Fruit fly (Drosophila melanogaster) whole organism, pupa: ENCODE results near the gene CG43064.

Source experiments
- CG10348 ChIP-seq: fragments of 200-800 bp; sonication (Bioruptor generic); IDR thresholded peaks from 2 replicates; pipeline ENCODE4 v1.3.6; 2022; ENCODE audit warnings: missing biosample characterization, missing genetic modification characterization
- CG12605 ChIP-seq: fragments of 200-800 bp; sonication (Bioruptor generic); IDR thresholded peaks from 2 replicates; pipeline ENCODE4 v1.3.6; 2022; ENCODE audit warnings: missing biosample characterization, missing genetic modification characterization
- CG13204 ChIP-seq: fragments of 200-800 bp; sonication (Bioruptor generic); optimal IDR thresholded peaks from 2 replicates; lab custom pipeline; 2018; ENCODE audit warnings: missing biosample characterization, mild to moderate bottlenecking, missing genetic modification characterization, moderate library complexity
- CG14655 ChIP-seq: fragments of 200-800 bp; sonication (Bioruptor generic); optimal IDR thresholded peaks from 3 replicates; lab custom pipeline; 2017; ENCODE audit warnings: mild to moderate bottlenecking, missing biosample characterization, missing genetic modification reagents, missing genetic modification characterization
- CG15710 ChIP-seq: fragments of 200-800 bp; sonication (Bioruptor generic); optimal IDR thresholded peaks from 2 replicates; lab custom pipeline; 2018; ENCODE audit warnings: missing biosample characterization, mild to moderate bottlenecking, missing genetic modification characterization, moderate library complexity
- CG17806 ChIP-seq: fragments of 200-800 bp; sonication (Bioruptor generic); optimal IDR thresholded peaks from 2 replicates; lab custom pipeline; 2018; ENCODE audit warnings: missing biosample characterization, mild to moderate bottlenecking, missing genetic modification characterization, moderate library complexity
- CG32121 ChIP-seq: fragments of 200-800 bp; sonication (Bioruptor generic); IDR thresholded peaks from 2 replicates; pipeline ENCODE4 v1.3.6; 2022; ENCODE audit warnings: missing biosample characterization, missing genetic modification characterization
- CG34367 ChIP-seq: fragments of 200-800 bp; sonication (Bioruptor generic); optimal IDR thresholded peaks from 2 replicates; lab custom pipeline; 2018; ENCODE audit warnings: missing biosample characterization, mild to moderate bottlenecking, missing genetic modification characterization
- CG4496 ChIP-seq: fragments of 200-800 bp; sonication (Bioruptor generic); IDR thresholded peaks from 3 replicates; pipeline ENCODE4 v1.3.6; 2022; ENCODE audit warnings: missing biosample characterization, missing genetic modification characterization
- CG8159 ChIP-seq: fragments of 200-800 bp; sonication (Bioruptor generic); optimal IDR thresholded peaks from 3 replicates; lab custom pipeline; 2018; ENCODE audit warnings: missing biosample characterization, mild to moderate bottlenecking, missing genetic modification characterization, moderate library complexity
- CG8301 ChIP-seq: fragments of 200-800 bp; sonication (Bioruptor generic); optimal IDR thresholded peaks from 2 replicates; lab custom pipeline; 2018; ENCODE audit warnings: missing biosample characterization, mild to moderate bottlenecking, missing genetic modification characterization
- CG9948 ChIP-seq: fragments of 200-800 bp; sonication (Bioruptor generic); optimal IDR thresholded peaks from 2 replicates; lab custom pipeline; 2018; ENCODE audit warnings: missing biosample characterization, mild to moderate bottlenecking, missing genetic modification characterization, moderate library complexity
- D1 ChIP-seq: fragments of 200-800 bp; sonication (Bioruptor generic); optimal IDR thresholded peaks from 2 replicates; lab custom pipeline; 2018; ENCODE audit warnings: missing biosample characterization, mild to moderate bottlenecking, missing genetic modification characterization, moderate library complexity
- EcR ChIP-seq: fragments of 200-800 bp; sonication (Bioruptor generic); optimal IDR thresholded peaks from 3 replicates; lab custom pipeline; 2019; ENCODE audit warnings: missing biosample characterization, missing genetic modification characterization, mild to moderate bottlenecking, moderate library complexity, missing genetic modification reagents
- Ets98B ChIP-seq: fragments of 200-800 bp; sonication (Bioruptor generic); IDR thresholded peaks from 2 replicates; pipeline ENCODE4 v1.3.6; 2022; ENCODE audit warnings: missing biosample characterization, missing genetic modification characterization
- Pif1A ChIP-seq: fragments of 200-800 bp; sonication (Bioruptor generic); optimal IDR thresholded peaks from 3 replicates; lab custom pipeline; 2016; ENCODE audit warnings: missing biosample characterization, missing genetic modification characterization
- Pif1B ChIP-seq: fragments of 200-800 bp; sonication (Bioruptor generic); optimal IDR thresholded peaks from 3 replicates; lab custom pipeline; 2016; ENCODE audit warnings: missing biosample characterization, missing genetic modification characterization
- Snoo ChIP-seq: fragments of 200-800 bp; sonication (Bioruptor generic); optimal IDR thresholded peaks from 3 replicates; lab custom pipeline; 2017; ENCODE audit warnings: missing biosample characterization, mild to moderate bottlenecking, missing genetic modification characterization, inconsistent platforms
- fd96Ca ChIP-seq: fragments of 200-800 bp; sonication (Bioruptor generic); IDR thresholded peaks from 3 replicates; pipeline ENCODE4 v1.3.6; 2022; ENCODE audit warnings: missing biosample characterization, missing genetic modification characterization
- gl ChIP-seq: fragments of 200-800 bp; sonication (Bioruptor generic); optimal IDR thresholded peaks from 2 replicates; lab custom pipeline; 2018; ENCODE audit warnings: missing biosample characterization, mild to moderate bottlenecking, missing genetic modification characterization
- rn ChIP-seq: fragments of 200-800 bp; sonication (Bioruptor generic); IDR thresholded peaks from 2 replicates; pipeline ENCODE4 v1.3.6; 2022; ENCODE audit warnings: missing biosample characterization, missing genetic modification characterization

The CG43064 gene

DNA sequence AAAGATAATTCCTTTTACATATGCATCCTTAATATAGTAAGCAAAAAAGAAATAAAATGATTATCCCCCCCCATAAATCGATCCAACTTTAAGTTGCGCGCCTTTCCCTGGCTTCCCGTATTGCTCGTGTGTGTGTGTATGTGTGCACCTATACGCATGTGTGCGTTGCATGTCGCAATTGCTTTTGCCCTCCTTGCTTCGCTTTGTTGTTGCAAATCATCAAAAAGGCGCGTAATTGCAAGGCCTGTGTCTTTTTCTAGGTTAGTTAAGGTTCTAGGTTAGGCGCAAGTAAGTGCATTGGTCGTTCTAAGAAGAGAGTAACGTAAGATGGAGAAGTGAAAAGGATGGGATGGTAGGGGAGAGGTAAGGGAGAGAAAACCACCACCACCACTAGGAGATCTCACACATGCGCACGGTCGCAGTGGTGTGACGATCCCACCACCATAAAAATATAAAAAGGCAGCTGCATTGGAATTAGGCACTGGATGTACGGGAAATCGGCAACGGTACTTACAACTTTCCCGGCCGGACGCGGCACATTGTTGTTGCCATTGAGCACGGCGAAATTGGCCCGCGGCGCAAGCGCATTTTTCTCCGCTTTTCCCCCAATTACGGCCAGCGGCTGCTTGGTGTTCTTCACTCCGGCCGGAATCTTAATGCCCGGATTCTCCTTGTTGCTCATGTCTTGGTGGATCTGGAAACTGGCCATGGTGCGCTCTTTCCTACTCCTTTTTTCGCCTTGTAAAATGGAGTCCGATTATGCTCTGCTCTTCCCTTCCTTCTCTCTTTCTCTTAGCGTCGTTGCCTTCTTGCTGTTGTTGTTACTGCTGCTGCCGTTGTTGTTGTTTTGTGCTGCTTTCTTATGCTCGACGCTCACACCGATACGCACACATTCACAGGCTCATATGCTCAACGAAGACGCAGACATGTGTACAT is 3.9 kb downstream of the CG43064 start:
- TF ChIP-seq CG17806 (tag; lab: Kevin White, UChicago), result no peak
- no peak for TF ChIP-seq EcR (GFP tag; lab: Kevin White, UChicago)
- no peak for TF ChIP-seq CG34367 (tag; lab: Kevin White, UChicago)
- no peak for TF ChIP-seq CG8301 (tag; lab: Kevin White, UChicago)
- TF ChIP-seq rn, result no peak
- TF ChIP-seq CG13204 (GFP tag; lab: Kevin White, UChicago), result no peak
- TF ChIP-seq fd96Ca (GFP tag; lab: Robert Waterston, UW), result no peak
- no peak for TF ChIP-seq CG12605 (GFP tag; lab: Robert Waterston, UW)
- no peak for TF ChIP-seq CG4496
- no peak for TF ChIP-seq gl (tag; lab: Kevin White, UChicago)
- TF ChIP-seq Snoo (tag; lab: Kevin White, UChicago), result no peak
- TF ChIP-seq CG32121 (GFP tag; lab: Robert Waterston, UW), result no peak

DNA sequence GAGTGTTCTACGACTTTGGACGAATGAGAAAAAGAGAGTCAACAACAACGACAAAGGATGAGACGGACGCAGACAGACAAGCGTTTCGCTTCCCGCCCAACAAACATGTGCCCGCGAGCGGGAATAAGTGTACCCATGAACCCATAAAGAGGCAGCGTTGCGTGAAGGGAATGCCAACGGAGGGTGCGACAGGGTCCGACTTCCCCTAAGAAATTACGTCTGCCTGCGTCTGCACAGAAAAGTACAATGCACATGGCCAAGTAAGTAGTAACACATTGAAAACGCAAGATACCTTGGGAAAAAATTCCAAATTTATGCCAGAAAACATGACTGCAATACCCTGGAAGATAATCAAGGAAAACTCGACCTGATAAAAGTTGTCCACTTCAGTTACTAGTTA is 5.3 kb downstream of the CG43064 start:
- TF ChIP-seq rn (no peak), CG34367 (tag; lab: Kevin White, UChicago) (no peak), gl (tag; lab: Kevin White, UChicago) (no peak), CG13204 (GFP tag; lab: Kevin White, UChicago) (no peak), CG15710 (tag; lab: Kevin White, UChicago) (no peak), CG17806 (tag; lab: Kevin White, UChicago) (no peak), CG8159 (no peak), fd96Ca (GFP tag; lab: Robert Waterston, UW) (no peak), Ets98B (no peak), Pif1A (GFP tag; lab: Kevin White, UChicago) (no peak), CG8301 (tag; lab: Kevin White, UChicago) (no peak), CG9948 (no peak), CG14655 (GFP tag; lab: Kevin White, UChicago) (no peak), CG4496 (no peak), CG10348 (GFP tag; lab: Robert Waterston, UW) (no peak), CG12605 (GFP tag; lab: Robert Waterston, UW) (no peak), CG32121 (GFP tag; lab: Robert Waterston, UW) (no peak), Pif1B (GFP tag; lab: Kevin White, UChicago) (no peak), EcR (GFP tag; lab: Kevin White, UChicago) (no peak)

DNA sequence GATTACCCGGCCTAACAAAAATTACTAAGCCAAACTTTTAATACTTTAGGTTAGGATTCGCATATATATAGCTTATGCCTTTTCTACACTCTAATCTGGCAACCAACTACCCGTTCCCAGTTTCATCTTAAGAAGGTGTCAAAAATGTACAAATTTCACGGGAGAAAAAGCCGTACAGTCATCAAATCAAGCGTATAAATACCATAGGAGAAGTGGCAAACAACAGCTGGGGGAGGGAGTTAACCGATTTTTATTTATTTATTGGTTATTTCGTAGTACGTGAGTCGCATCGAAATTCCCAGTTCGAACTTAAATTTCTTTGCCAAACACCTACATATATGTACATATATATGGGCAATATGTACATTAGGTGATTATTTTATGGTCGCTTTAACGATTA is 7.8 kb downstream of the CG43064 start, which contains the start of gene CG7264:
Gene CG7264 (plus strand): TSS at position 301 of the 400 bp plus-strand sequence.
- TF ChIP-seq rn, result no peak
- no peak for TF ChIP-seq Pif1B (GFP tag; lab: Kevin White, UChicago)
- TF ChIP-seq CG13204 (GFP tag; lab: Kevin White, UChicago), result no peak
- no peak for TF ChIP-seq EcR (GFP tag; lab: Kevin White, UChicago)
- no peak for TF ChIP-seq CG32121 (GFP tag; lab: Robert Waterston, UW)
- no peak for TF ChIP-seq Pif1A (GFP tag; lab: Kevin White, UChicago)
- TF ChIP-seq CG15710 (tag; lab: Kevin White, UChicago), result no peak
- TF ChIP-seq, all 21 proteins: peak for 0

DNA sequence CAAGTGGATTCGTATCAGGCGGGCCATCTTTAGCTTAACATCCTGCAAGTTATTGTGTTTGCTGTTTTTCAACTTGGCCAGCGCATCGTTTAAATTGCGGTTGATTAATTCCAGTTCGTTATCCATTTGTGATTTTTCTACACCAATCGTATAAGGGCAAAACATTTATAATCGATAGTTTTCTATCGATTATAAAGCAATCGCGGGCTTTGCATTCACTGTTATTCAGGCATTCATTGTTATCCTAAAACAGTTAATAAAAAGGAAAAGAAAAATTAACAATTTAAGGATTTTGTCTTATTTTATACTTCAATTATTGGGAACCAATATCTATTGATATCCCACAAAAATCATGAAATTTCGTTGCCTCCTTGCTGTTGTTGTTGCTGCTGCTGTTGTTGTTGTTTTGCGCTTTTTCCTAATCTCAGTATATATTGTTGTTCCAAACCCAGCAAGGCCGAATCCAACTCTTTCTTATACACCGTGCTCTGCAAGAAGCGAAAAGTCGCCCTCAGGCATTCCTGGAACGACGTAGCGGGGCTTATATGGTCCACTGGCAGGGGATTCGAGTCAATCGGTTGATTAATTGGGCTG is 10.9 kb downstream of the CG43064 start, which contains the start of gene CG32095:
Gene CG32095 (minus strand): TSS at position 173 of the 594 bp plus-strand sequence.
- TF ChIP-seq CG14655 (GFP tag; lab: Kevin White, UChicago) (no peak), CG17806 (tag; lab: Kevin White, UChicago) (no peak), Ets98B (no peak), CG9948 (no peak), Snoo (tag; lab: Kevin White, UChicago) (no peak), rn (no peak), gl (tag; lab: Kevin White, UChicago) (no peak), CG8301 (tag; lab: Kevin White, UChicago) (no peak), CG12605 (GFP tag; lab: Robert Waterston, UW) (no peak), Pif1B (GFP tag; lab: Kevin White, UChicago) (no peak), D1 (tag; lab: Kevin White, UChicago) (no peak), CG8159 (no peak), Pif1A (GFP tag; lab: Kevin White, UChicago) (no peak), CG15710 (tag; lab: Kevin White, UChicago) (no peak)

DNA sequence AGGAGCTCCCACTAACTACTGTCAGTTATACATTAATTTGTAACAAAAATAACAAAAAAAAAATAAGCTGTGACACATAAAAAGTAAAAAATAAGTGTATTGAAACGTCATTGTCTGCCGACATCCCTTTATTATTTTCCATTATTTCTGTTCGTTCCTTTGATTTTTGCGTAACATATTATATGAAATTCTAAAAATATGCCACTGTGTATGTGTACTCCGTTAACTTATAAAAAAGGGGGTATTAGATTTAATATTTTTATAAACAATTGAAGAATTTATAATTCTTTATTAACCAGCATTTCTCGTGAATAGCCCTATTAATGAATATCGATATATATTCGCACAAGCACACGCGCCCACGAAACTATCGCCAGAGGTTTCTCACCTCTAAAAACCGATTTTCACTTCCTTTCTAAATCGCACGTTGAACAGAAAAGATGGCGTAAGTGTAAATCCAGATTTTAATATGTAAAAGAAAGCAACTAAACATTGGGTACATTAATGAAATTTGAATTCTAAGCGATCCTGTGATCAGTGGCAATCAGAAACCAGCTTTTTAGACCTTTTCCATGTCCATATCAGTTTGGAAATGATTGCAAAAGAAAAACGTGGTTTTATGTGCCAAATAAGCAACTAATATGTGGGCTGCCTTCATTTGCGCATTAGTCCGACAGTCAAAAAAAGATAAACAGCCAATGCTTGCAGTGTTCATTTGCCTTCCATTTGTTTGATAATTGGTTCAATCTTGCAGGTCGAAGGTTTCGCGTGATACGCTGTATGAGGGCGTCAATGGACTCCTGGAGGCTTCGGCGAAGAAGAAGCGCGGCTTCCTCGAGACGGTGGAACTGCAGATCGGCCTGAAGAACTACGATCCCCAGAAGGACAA is 13.8 kb downstream of the CG43064 start, which contains the start of gene RpL10Ab:
Gene RpL10Ab (plus strand): TSS at position 406 of the 889 bp plus-strand sequence.
- TF ChIP-seq CG32121 (GFP tag; lab: Robert Waterston, UW) (peak; percentile 52), Snoo (tag; lab: Kevin White, UChicago) (peak; percentile 65), CG15710 (tag; lab: Kevin White, UChicago) (peak; percentile 38), CG8159 (peak; percentile 70), Ets98B (peak; percentile 34; the same call in 1 of the 2 replicates), CG4496 (peak; percentile 69; the same call in 2 of the 3 replicates), CG14655 (GFP tag; lab: Kevin White, UChicago) (no peak), CG34367 (tag; lab: Kevin White, UChicago) (peak; percentile 42), CG9948 (peak; percentile 7), Pif1B (GFP tag; lab: Kevin White, UChicago) (no peak), CG10348 (GFP tag; lab: Robert Waterston, UW) (peak; percentile 21; the same call in 1 of the 2 replicates), CG17806 (tag; lab: Kevin White, UChicago) (no peak)
- TF ChIP-seq, all 21 proteins: peak for 9
